Worm (Caenorhabditis elegans) whole organism, L4 larva: ENCODE measurements around the gene F53A9.1.

Source experiments
- F37D6.2 ChIP-seq: sonication (generic microtip); optimal IDR thresholded peaks from 2 replicates; lab custom pipeline; 2016; ENCODE audit warnings: mild to moderate bottlenecking, missing genetic modification characterization, missing compliant biosample characterization
- mes-2 ChIP-seq: sonication (generic microtip); optimal IDR thresholded peaks from 2 replicates; lab custom pipeline; 2016; ENCODE audit warnings: missing genotype, mild to moderate bottlenecking, missing genetic modification characterization, missing compliant biosample characterization; ENCODE audit not compliant: poor library complexity, severe bottlenecking
- snpc-4 ChIP-seq: fragments of 150-350 bp; optimal IDR thresholded peaks from 2 replicates; lab custom pipeline; 2014; ENCODE audit warnings: missing biosample characterization, missing genetic modification characterization
- unc-130 ChIP-seq: sonication (generic microtip); optimal IDR thresholded peaks from 2 replicates; lab custom pipeline; 2016; ENCODE audit warnings: missing genetic modification reagents, missing genetic modification characterization, missing compliant biosample characterization
- unc-39 ChIP-seq: sonication (generic microtip); optimal IDR thresholded peaks from 2 replicates; lab custom pipeline; 2017; ENCODE audit warnings: missing biosample characterization, missing genetic modification characterization
- zip-11 ChIP-seq: fragments of 200-800 bp; sonication (Bioruptor generic); IDR thresholded peaks from 2 replicates; pipeline ENCODE4 v1.3.6; 2022; ENCODE audit warnings: missing genetic modification characterization, missing compliant biosample characterization

- no peak for TF ChIP-seq mes-2 (tag; lab: Kevin White, UChicago)
- no peak for TF ChIP-seq unc-39 (tag; lab: Kevin White, UChicago)
- no peak for TF ChIP-seq zip-11 (GFP tag; lab: Robert Waterston, UW)
- no peak for TF ChIP-seq unc-130 (GFP tag; lab: Kevin White, UChicago)
- TF ChIP-seq snpc-4 (tag; lab: Kevin White, UChicago): no peak
- no peak for TF ChIP-seq F37D6.2 (tag; lab: Kevin White, UChicago)
These were observed 6.6 kb upstream of the F53A9.1 start for ce11 chrX:8704830-8705229.
